Worm (Caenorhabditis elegans): ENCODE measurements around the gene ddo-2.

The ddo-2 gene

ce11 chrV:7413107-7413774 is 22.3 kb downstream of the ddo-2 start, which contains the start of gene F18E3.11 (continued):
- TF ChIP-seq fkh-4 (tag; optimal IDR thresholded peaks at IDR 0.05; ENCODE audit: borderline replicate concordance) (no peak), pqm-1 (tag; optimal IDR thresholded peaks at IDR 0.05) (no peak), nhr-77 (tag; optimal IDR thresholded peaks at IDR 0.05) (no peak), rnt-1 (tag; optimal IDR thresholded peaks at IDR 0.05) (no peak), vab-15 (tag; optimal IDR thresholded peaks at IDR 0.05) (no peak), nhr-12 (tag; optimal IDR thresholded peaks at IDR 0.05) (no peak), snpc-4 (tag; optimal IDR thresholded peaks at IDR 0.05) (no peak), pag-3 (tag; optimal IDR thresholded peaks at IDR 0.05; ENCODE audit: borderline replicate concordance, insufficient read depth) (no peak), Y116A8C.19 (tag; optimal IDR thresholded peaks at IDR 0.05; ENCODE audit: borderline replicate concordance) (no peak), nhr-85 (tag) (peak; percentile 90), dpl-1 (GFP tag; optimal IDR thresholded peaks at IDR 0.05) (no peak), alr-1 (tag; optimal IDR thresholded peaks at IDR 0.05; ENCODE audit: borderline replicate concordance) (no peak), efl-3 (GFP tag; optimal IDR thresholded peaks at IDR 0.05) (no peak), grh-1 (GFP tag; IDR thresholded peaks at IDR 0.05) (0 out of 2 replicates have a peak, but pooled peaks have one; percentile 26), ceh-63 (GFP tag; optimal IDR thresholded peaks at IDR 0.05) (no peak), hlh-4 (tag; optimal IDR thresholded peaks at IDR 0.05) (no peak), hpl-2 (GFP tag; optimal IDR thresholded peaks at IDR 0.05) (no peak), aha-1 (tag; optimal IDR thresholded peaks at IDR 0.05) (no peak), F16B12.6 (tag; optimal IDR thresholded peaks at IDR 0.05) (no peak), elt-3 (tag; optimal IDR thresholded peaks at IDR 0.05) (peak in 3 of 6 experiments; percentile 31 to 88 (median 60)), tbx-2 (tag; optimal IDR thresholded peaks at IDR 0.05) (peak; percentile 47), lin-13 (GFP tag; optimal IDR thresholded peaks at IDR 0.05) (no peak), elt-2 (tag; optimal IDR thresholded peaks at IDR 0.05) (no peak), sptf-1 (tag; optimal IDR thresholded peaks at IDR 0.05) (no peak), mab-9 (GFP tag; IDR thresholded peaks at IDR 0.05) (no peak), unc-86 (tag; optimal IDR thresholded peaks at IDR 0.05) (no peak), aly-2 (tag; optimal IDR thresholded peaks at IDR 0.05) (no peak), mep-1 (tag; optimal IDR thresholded peaks at IDR 0.05) (no peak), sox-4 (tag; optimal IDR thresholded peaks at IDR 0.05) (no peak), efl-1 (optimal IDR thresholded peaks at IDR 0.05) (no peak), efl-1 (GFP tag; optimal IDR thresholded peaks at IDR 0.05 in 1 of 2) (peak in 1 of 2 experiments; percentile 91), lin-14 (GFP tag; optimal IDR thresholded peaks at IDR 0.05) (no peak), ceh-88 (GFP tag; IDR thresholded peaks at IDR 0.05) (no peak), xbp-1 (tag; optimal IDR thresholded peaks at IDR 0.05) (no peak), egl-13 (tag; optimal IDR thresholded peaks at IDR 0.05) (no peak), ztf-4 (tag; optimal IDR thresholded peaks at IDR 0.05) (no peak), hlh-17 (GFP tag; optimal IDR thresholded peaks at IDR 0.05; ENCODE audit: borderline replicate concordance) (no peak), nhr-47 (tag; optimal IDR thresholded peaks at IDR 0.05) (no peak), nhr-20 (tag; optimal IDR thresholded peaks at IDR 0.05) (peak; percentile 88), nhr-11 (tag; optimal IDR thresholded peaks at IDR 0.05) (no peak), sup-37 (GFP tag; optimal IDR thresholded peaks at IDR 0.05) (no peak), nhr-76 (tag; optimal IDR thresholded peaks at IDR 0.05) (no peak), zag-1 (tag; optimal IDR thresholded peaks at IDR 0.05) (no peak), C04F5.9 (tag; optimal IDR thresholded peaks at IDR 0.05) (no peak), pax-3 (tag; optimal IDR thresholded peaks at IDR 0.05) (no peak), lir-3 (tag; optimal IDR thresholded peaks at IDR 0.05; ENCODE audit: poor library complexity) (no peak), nhr-237 (tag; optimal IDR thresholded peaks at IDR 0.05) (no peak), nhr-84 (tag; optimal IDR thresholded peaks at IDR 0.05) (no peak), ztf-11 (tag; optimal IDR thresholded peaks at IDR 0.05) (no peak), ceh-8 (GFP tag; optimal IDR thresholded peaks at IDR 0.05) (no peak), jun-1 (tag; optimal IDR thresholded peaks at IDR 0.05) (no peak), skn-1 (tag; optimal IDR thresholded peaks at IDR 0.05) (peak; percentile 87)

Data from whole organism, L1 larva.